Worm (Caenorhabditis elegans) whole organism, L4 larva: ENCODE data around the gene irld-49.
A peak's percentile ranks its signal among the peaks of the same experiment; 100 is the strongest.

ENCODE experiments used
- F37D6.2 ChIP-seq: sonication (generic microtip); optimal IDR thresholded peaks from 2 replicates; lab custom pipeline; 2016; ENCODE audit warnings: mild to moderate bottlenecking, missing genetic modification characterization, missing compliant biosample characterization
- F44E2.7 ChIP-seq: fragments of 200-800 bp; sonication (Bioruptor generic); IDR thresholded peaks from 2 replicates; pipeline ENCODE4 v2.1.2; 2022; ENCODE audit warnings: missing genetic modification characterization, missing compliant biosample characterization
- T20F7.1 ChIP-seq: fragments of 200-800 bp; sonication (Bioruptor generic); optimal IDR thresholded peaks from 2 replicates; lab custom pipeline; 2018; ENCODE audit warnings: mild to moderate bottlenecking, missing genetic modification characterization, missing compliant biosample characterization
- Y105C5A.15 ChIP-seq: fragments of 200-800 bp; sonication (Bioruptor generic); IDR thresholded peaks from 2 replicates; pipeline ENCODE4 v1.3.6; 2022; ENCODE audit warnings: missing genetic modification characterization, missing compliant biosample characterization
- ZK546.5 ChIP-seq, 2 experiments: sonication (generic microtip); optimal IDR thresholded peaks; 2 replicates each; lab custom pipeline; 2017; ENCODE audit warnings: missing biosample characterization in 2 of 2, missing genetic modification characterization in 2 of 2
- aha-1 ChIP-seq: fragments of 150-350 bp; peaks from one replicate; lab custom pipeline; 2014; ENCODE audit warnings: missing biosample characterization, missing genetic modification characterization
- ceh-28 ChIP-seq: fragments of 150-350 bp; optimal IDR thresholded peaks from 2 replicates; lab custom pipeline; 2014; ENCODE audit warnings: missing biosample characterization, missing genetic modification reagents, missing genetic modification characterization
- ceh-82 ChIP-seq: sonication (generic microtip); optimal IDR thresholded peaks from 2 replicates; lab custom pipeline; 2017; ENCODE audit warnings: missing biosample characterization, missing genetic modification characterization
- ces-1 ChIP-seq: fragments of 150-350 bp; sonication (generic microtip); optimal IDR thresholded peaks from 4 replicates; lab custom pipeline; 2014; ENCODE audit warnings: missing biosample characterization, missing genetic modification reagents, missing genetic modification characterization
- daf-12 ChIP-seq: fragments of 150-350 bp; optimal IDR thresholded peaks from 2 replicates; lab custom pipeline; 2014; ENCODE audit warnings: missing biosample characterization, missing genetic modification reagents, missing genetic modification characterization
- dmd-8 ChIP-seq: fragments of 200-800 bp; sonication (Bioruptor generic); IDR thresholded peaks from 2 replicates; pipeline ENCODE4 v1.3.6; 2022; ENCODE audit warnings: missing genetic modification characterization, missing compliant biosample characterization
- duxl-1 ChIP-seq: sonication (generic microtip); optimal IDR thresholded peaks from 2 replicates; lab custom pipeline; 2016; ENCODE audit warnings: mild to moderate bottlenecking, missing genetic modification characterization, moderate library complexity, missing compliant biosample characterization; ENCODE audit not compliant: poor library complexity
- fos-1 ChIP-seq: fragments of 150-350 bp; optimal IDR thresholded peaks from 2 replicates; lab custom pipeline; 2014; ENCODE audit warnings: missing biosample characterization, missing genetic modification characterization
- gei-8 ChIP-seq: fragments of 200-800 bp; sonication (Bioruptor generic); optimal IDR thresholded peaks from 2 replicates; lab custom pipeline; 2018; ENCODE audit warnings: mild to moderate bottlenecking, missing genetic modification characterization, missing compliant biosample characterization
- lim-7 ChIP-seq: fragments of 200-800 bp; sonication (Bioruptor generic); IDR thresholded peaks from 2 replicates; pipeline ENCODE4 v1.3.6; 2022; ENCODE audit warnings: missing genetic modification characterization, missing compliant biosample characterization
- lin-1 ChIP-seq: fragments of 200-800 bp; sonication (Bioruptor generic); IDR thresholded peaks from 2 replicates; pipeline ENCODE4 v1.3.6; 2022; ENCODE audit warnings: missing genetic modification reagents, missing genetic modification characterization, missing compliant biosample characterization
- lin-13 ChIP-seq: fragments of 150-350 bp; optimal IDR thresholded peaks from 2 replicates; lab custom pipeline; 2014; ENCODE audit warnings: missing biosample characterization, missing genetic modification reagents, missing genetic modification characterization
- lin-38 ChIP-seq: fragments of 200-800 bp; sonication (Bioruptor generic); IDR thresholded peaks from 2 replicates; pipeline ENCODE4 v1.3.6; 2022; ENCODE audit warnings: missing genetic modification reagents, missing genetic modification characterization, missing compliant biosample characterization
- lsy-2 ChIP-seq, 2 experiments: fragments of 150-350 bp in 1 of 2; sonication (generic microtip) in 1 of 2; optimal IDR thresholded peaks; 2 replicates each; lab custom pipeline; 2014 to 2017; ENCODE audit warnings: missing biosample characterization in 2 of 2, missing genetic modification characterization in 2 of 2
- madf-5 ChIP-seq, 2 experiments: fragments of 200-800 bp; sonication (Bioruptor generic); IDR thresholded peaks; 2 replicates each; pipeline ENCODE4 v1.3.6; 2022; ENCODE audit warnings: missing compliant biosample characterization in 2 of 2, missing genetic modification characterization in 2 of 2
- madf-9 ChIP-seq: fragments of 200-800 bp; sonication (Bioruptor generic); conservative IDR thresholded peaks from 2 replicates; pipeline ENCODE4 v1.3.6; 2022; ENCODE audit warnings: missing genetic modification reagents, missing genetic modification characterization, missing compliant biosample characterization
- mdt-29 ChIP-seq: fragments of 200-800 bp; sonication (Bioruptor generic); IDR thresholded peaks from 2 replicates; pipeline ENCODE4 v1.3.6; 2022; ENCODE audit warnings: missing genetic modification reagents, missing genetic modification characterization, missing compliant biosample characterization
- nhr-25 ChIP-seq: sonication (generic microtip); optimal IDR thresholded peaks from 2 replicates; lab custom pipeline; 2017; ENCODE audit warnings: missing genetic modification characterization, mild to moderate bottlenecking, missing compliant biosample characterization, antibody characterized with exemption, moderate library complexity, borderline replicate concordance; ENCODE audit not compliant: insufficient read depth
- nhr-41 ChIP-seq: fragments of 200-800 bp; sonication (Bioruptor generic); IDR thresholded peaks from 2 replicates; pipeline ENCODE4 v1.3.6; 2022; ENCODE audit warnings: missing genetic modification reagents, missing genetic modification characterization, missing compliant biosample characterization
- nhr-42 ChIP-seq: fragments of 200-800 bp; sonication (Bioruptor generic); IDR thresholded peaks from 2 replicates; pipeline ENCODE4 v1.3.6; 2022; ENCODE audit warnings: missing genetic modification characterization, missing compliant biosample characterization
- nhr-77 ChIP-seq: fragments of 150-350 bp; optimal IDR thresholded peaks from 2 replicates; lab custom pipeline; 2014; ENCODE audit warnings: missing biosample characterization, missing genetic modification characterization
- pqm-1 ChIP-seq: sonication (generic microtip); optimal IDR thresholded peaks from 2 replicates; lab custom pipeline; 2017; ENCODE audit warnings: missing biosample characterization, missing genetic modification characterization
- saeg-2 ChIP-seq: fragments of 200-800 bp; sonication (Bioruptor generic); IDR thresholded peaks from 2 replicates; pipeline ENCODE4 v1.3.6; 2022; ENCODE audit warnings: missing genetic modification reagents, missing genetic modification characterization, missing compliant biosample characterization
- sdz-12 ChIP-seq: fragments of 200-800 bp; sonication (Bioruptor generic); optimal IDR thresholded peaks from 2 replicates; lab custom pipeline; 2018; ENCODE audit warnings: mild to moderate bottlenecking, missing genetic modification characterization, missing compliant biosample characterization
- set-16 ChIP-seq: fragments of 200-800 bp; sonication (Bioruptor generic); IDR thresholded peaks from 2 replicates; pipeline ENCODE4 v1.3.6; 2022; ENCODE audit warnings: missing genetic modification reagents, missing genetic modification characterization, missing compliant biosample characterization
- snpc-1.2 ChIP-seq: fragments of 200-800 bp; sonication (Bioruptor generic); IDR thresholded peaks from 2 replicates; pipeline ENCODE4 v1.3.6; 2022; ENCODE audit warnings: missing genetic modification reagents, missing genetic modification characterization, missing compliant biosample characterization
- tra-1 ChIP-seq: fragments of 200-800 bp; sonication (Bioruptor generic); IDR thresholded peaks from 2 replicates; pipeline ENCODE4 v1.3.6; 2022; ENCODE audit warnings: missing genetic modification reagents, missing genetic modification characterization, missing compliant biosample characterization
- zip-2 ChIP-seq: fragments of 150-350 bp; optimal IDR thresholded peaks from 2 replicates; lab custom pipeline; 2014; ENCODE audit warnings: missing biosample characterization, missing genetic modification characterization
- ztf-11 ChIP-seq: fragments of 150-350 bp; optimal IDR thresholded peaks from 2 replicates; lab custom pipeline; 2014; ENCODE audit warnings: missing biosample characterization, missing genetic modification characterization

irld-49 gene

ce11 chrII:2976597-2976996, 32.6 kb downstream of the irld-49 start, which contains the start of gene nhr-88 (continued):
- TF ChIP-seq nhr-25 = no peak
- 0 out of 2 replicates have a peak, but pooled peaks have one; percentile 14 for TF ChIP-seq mdt-29 (GFP tag; lab: Robert Waterston, UW)
- peak in 1 of 2 experiments; percentile 57 for TF ChIP-seq lsy-2 (tag; optimal IDR thresholded peaks at IDR 0.05; lab: Kevin White, UChicago)
- TF ChIP-seq lin-13 (GFP tag; lab: Kevin White, UChicago) = no peak
- no peak for TF ChIP-seq T20F7.1 (GFP tag; lab: Kevin White, UChicago)

- TF ChIP-seq daf-12 (tag; lab: Kevin White, UChicago) = no peak
- no peak for TF ChIP-seq fos-1
- no peak for TF ChIP-seq madf-5 (GFP tag; IDR thresholded peaks at IDR 0.05; lab: Robert Waterston, UW)
- TF ChIP-seq lin-1 (GFP tag; lab: Robert Waterston, UW) = no peak
- no peak for TF ChIP-seq snpc-1.2 (GFP tag; lab: Robert Waterston, UW)
- TF ChIP-seq Y105C5A.15 = no peak
- no peak for TF ChIP-seq F37D6.2 (tag; lab: Kevin White, UChicago)
- TF ChIP-seq pqm-1 (tag; lab: Kevin White, UChicago) = no peak
- no peak for TF ChIP-seq gei-8 (GFP tag; lab: Kevin White, UChicago)
- TF ChIP-seq saeg-2 (GFP tag; lab: Robert Waterston, UW) = no peak
- no peak for TF ChIP-seq F44E2.7 (GFP tag; lab: Robert Waterston, UW)
- no peak for TF ChIP-seq madf-9
- TF ChIP-seq tra-1 (GFP tag; lab: Robert Waterston, UW) = no peak
These were observed 33.7 kb downstream of the irld-49 start for ce11 chrII:2977652-2978051.

- TF ChIP-seq nhr-41 (GFP tag; lab: Robert Waterston, UW) (no peak), Y105C5A.15 (0 out of 2 replicates have a peak, but pooled peaks have one; percentile 47)
These were observed 35.1 kb downstream of the irld-49 start for ce11 chrII:2979061-2979460.

- TF ChIP-seq ces-1 (GFP tag; lab: Kevin White, UChicago) (no peak), aha-1 (tag; lab: Kevin White, UChicago) (peak; percentile 93)
These were observed 40.4 kb downstream of the irld-49 start for ce11 chrII:2984383-2984782.

ce11 chrII:2985446-2985845, 41.5 kb downstream of the irld-49 start:
- no peak for TF ChIP-seq ceh-82
- no peak for TF ChIP-seq duxl-1 (tag; lab: Kevin White, UChicago)
- TF ChIP-seq ZK546.5 (tag; optimal IDR thresholded peaks at IDR 0.05; lab: Kevin White, UChicago) = no peak
- no peak for TF ChIP-seq madf-5 (GFP tag; IDR thresholded peaks at IDR 0.05; lab: Robert Waterston, UW)
- TF ChIP-seq zip-2 (tag; lab: Kevin White, UChicago) = no peak
- no peak for TF ChIP-seq ceh-28 (tag; lab: Kevin White, UChicago)
- no peak for TF ChIP-seq lim-7 (GFP tag; lab: Robert Waterston, UW)
- TF ChIP-seq sdz-12 (GFP tag; lab: Kevin White, UChicago) = peak; percentile 16
- TF ChIP-seq set-16 (GFP tag; lab: Robert Waterston, UW) = peak; percentile 91
- no peak for TF ChIP-seq ztf-11 (tag; lab: Kevin White, UChicago)
- peak; percentile 16 for TF ChIP-seq aha-1 (tag; lab: Kevin White, UChicago)
- TF ChIP-seq, all 104 proteins: peak for 3

- TF ChIP-seq nhr-77 (tag; lab: Kevin White, UChicago) = no peak
- peak; percentile 36; the same call in 1 of the 2 replicates for TF ChIP-seq dmd-8
- TF ChIP-seq duxl-1 (tag; lab: Kevin White, UChicago) = no peak
- 0 out of 2 replicates have a peak, but pooled peaks have one; percentile 16 for TF ChIP-seq tra-1 (GFP tag; lab: Robert Waterston, UW)
- TF ChIP-seq nhr-42 (GFP tag; lab: Robert Waterston, UW) = no peak
- TF ChIP-seq lin-38 = 0 out of 2 replicates have a peak, but pooled peaks have one; percentile 9
- peak; percentile 37 for TF ChIP-seq lin-13 (GFP tag; lab: Kevin White, UChicago)
- TF ChIP-seq set-16 (GFP tag; lab: Robert Waterston, UW) = peak; percentile 61
- peak; percentile 9 for TF ChIP-seq aha-1 (tag; lab: Kevin White, UChicago)
- peak in 1 of 2 experiments; percentile 1 for TF ChIP-seq lsy-2 (tag; optimal IDR thresholded peaks at IDR 0.05; lab: Kevin White, UChicago)
These were observed 42.0 kb downstream of the irld-49 start for ce11 chrII:2985935-2986498.
